Fruit fly (Drosophila melanogaster) whole organism, embryonic: Measurements from ENCODE around the gene CG1764.

Source experiments
- CG11504 ChIP-seq: fragments of 200-800 bp; sonication (Bioruptor generic); optimal IDR thresholded peaks from 3 replicates; lab custom pipeline; 2019; ENCODE audit warnings: missing biosample characterization, mild to moderate bottlenecking, missing genetic modification characterization, moderate library complexity
- CG11560 ChIP-seq: fragments of 200-800 bp; sonication (Bioruptor generic); IDR thresholded peaks from 3 replicates; pipeline ENCODE4 v1.3.6; 2022; ENCODE audit warnings: missing biosample characterization, missing genetic modification characterization
- CG15011 ChIP-seq: fragments of 200-800 bp; sonication (Bioruptor generic); optimal IDR thresholded peaks from 3 replicates; lab custom pipeline; 2018; ENCODE audit warnings: missing biosample characterization, mild to moderate bottlenecking, missing genetic modification characterization
- CG17186 ChIP-seq: fragments of 200-800 bp; sonication (Bioruptor generic); optimal IDR thresholded peaks from 3 replicates; lab custom pipeline; 2017; ENCODE audit warnings: missing biosample characterization, missing genetic modification reagents, missing genetic modification characterization
- CG17568 ChIP-seq: fragments of 200-800 bp; sonication (Bioruptor generic); optimal IDR thresholded peaks from 2 replicates; lab custom pipeline; 2018; ENCODE audit warnings: missing biosample characterization, mild to moderate bottlenecking, missing genetic modification characterization, moderate library complexity
- CG34376 ChIP-seq: fragments of 200-800 bp; sonication (Bioruptor generic); optimal IDR thresholded peaks from 2 replicates; lab custom pipeline; 2018; ENCODE audit warnings: missing biosample characterization, mild to moderate bottlenecking, missing genetic modification characterization
- CG4617 ChIP-seq: fragments of 200-800 bp; sonication (Bioruptor generic); optimal IDR thresholded peaks from 3 replicates; lab custom pipeline; 2016; ENCODE audit warnings: missing biosample characterization, missing genetic modification characterization, borderline replicate concordance
- CG5953 ChIP-seq: fragments of 200-800 bp; sonication (Bioruptor generic); IDR thresholded peaks from 2 replicates; pipeline ENCODE4 v1.3.6; 2022; ENCODE audit warnings: missing biosample characterization, missing genetic modification characterization
- CG6175 ChIP-seq: fragments of 200-800 bp; sonication (Bioruptor generic); IDR thresholded peaks from 3 replicates; pipeline ENCODE4 v1.3.6; 2022; ENCODE audit warnings: missing biosample characterization, missing genetic modification characterization
- CG6254 ChIP-seq: fragments of 200-800 bp; sonication (Bioruptor generic); optimal IDR thresholded peaks from 3 replicates; lab custom pipeline; 2017; ENCODE audit warnings: mild to moderate bottlenecking, missing biosample characterization, missing genetic modification reagents, missing genetic modification characterization
- CG6689 ChIP-seq: fragments of 200-800 bp; sonication (Bioruptor generic); IDR thresholded peaks from 2 replicates; pipeline ENCODE4 v1.3.6; 2022; ENCODE audit warnings: missing biosample characterization, missing genetic modification characterization
- CG6854 ChIP-seq: fragments of 200-800 bp; sonication (Bioruptor generic); optimal IDR thresholded peaks from 3 replicates; lab custom pipeline; 2017; ENCODE audit warnings: missing biosample characterization, mild to moderate bottlenecking, missing genetic modification characterization
- CG8359 ChIP-seq: fragments of 200-800 bp; sonication (Bioruptor generic); optimal IDR thresholded peaks from 2 replicates; lab custom pipeline; 2017; ENCODE audit warnings: missing biosample characterization, mild to moderate bottlenecking, missing genetic modification characterization, borderline replicate concordance
- Dbx ChIP-seq: fragments of 200-800 bp; sonication (Bioruptor generic); IDR thresholded peaks from 3 replicates; pipeline ENCODE4 v1.3.6; 2022; ENCODE audit warnings: missing biosample characterization, missing genetic modification characterization
- Drgx ChIP-seq: fragments of 200-800 bp; sonication (Bioruptor generic); IDR thresholded peaks from 2 replicates; pipeline ENCODE4 v1.3.6; 2022; ENCODE audit warnings: missing biosample characterization, missing genetic modification characterization
- Hey ChIP-seq: fragments of 200-800 bp; sonication (Bioruptor generic); optimal IDR thresholded peaks from 3 replicates; lab custom pipeline; 2018; ENCODE audit warnings: missing biosample characterization, mild to moderate bottlenecking, missing genetic modification characterization
- Hmr ChIP-seq: fragments of 200-800 bp; sonication (Bioruptor generic); optimal IDR thresholded peaks from 3 replicates; lab custom pipeline; 2017; ENCODE audit warnings: mild to moderate bottlenecking, missing biosample characterization, missing genetic modification reagents, missing genetic modification characterization
- MTF-1 ChIP-seq: fragments of 200-800 bp; sonication (Bioruptor generic); optimal IDR thresholded peaks from 2 replicates; lab custom pipeline; 2018; ENCODE audit warnings: missing biosample characterization, mild to moderate bottlenecking, missing genetic modification characterization, borderline replicate concordance
- Med ChIP-seq: fragments of 200-800 bp; sonication (Bioruptor generic); peaks from one replicate; lab custom pipeline; 2016; ENCODE audit warnings: missing biosample characterization, missing genetic modification characterization, mild to moderate bottlenecking, inconsistent platforms, moderate library complexity
- NfI ChIP-seq: fragments of 200-800 bp; sonication (Bioruptor generic); optimal IDR thresholded peaks from 3 replicates; lab custom pipeline; 2018; ENCODE audit warnings: missing biosample characterization, mild to moderate bottlenecking, missing genetic modification characterization, moderate library complexity
- Oaz ChIP-seq: fragments of 200-800 bp; sonication (Bioruptor generic); IDR thresholded peaks from 2 replicates; pipeline ENCODE4 v1.3.6; 2022; ENCODE audit warnings: missing biosample characterization, missing genetic modification characterization
- bsh ChIP-seq, 2 experiments: fragments of 200-800 bp; sonication (Bioruptor generic); optimal IDR thresholded peaks; 2 replicates each; lab custom pipeline; 2017 to 2018; ENCODE audit warnings: mild to moderate bottlenecking in 2 of 2, missing biosample characterization in 2 of 2, missing genetic modification characterization in 2 of 2, moderate library complexity in 1 of 2
- caup ChIP-seq: fragments of 200-800 bp; sonication (Bioruptor generic); optimal IDR thresholded peaks from 3 replicates; lab custom pipeline; 2017; ENCODE audit warnings: missing biosample characterization, mild to moderate bottlenecking, missing genetic modification characterization, moderate library complexity; ENCODE audit not compliant: severe bottlenecking
- cg ChIP-seq: fragments of 200-800 bp; sonication (Bioruptor generic); optimal IDR thresholded peaks from 3 replicates; lab custom pipeline; 2019; ENCODE audit warnings: missing biosample characterization, mild to moderate bottlenecking, missing genetic modification characterization, moderate library complexity
- chn ChIP-seq: fragments of 200-800 bp; sonication (Bioruptor generic); optimal IDR thresholded peaks from 2 replicates; lab custom pipeline; 2016; ENCODE audit warnings: missing biosample characterization, missing genetic modification characterization
- crol ChIP-seq: fragments of 200-800 bp; sonication (Bioruptor generic); IDR thresholded peaks from 2 replicates; pipeline ENCODE4 v1.3.6; 2022; ENCODE audit warnings: missing biosample characterization, missing genetic modification characterization
- esg ChIP-seq: fragments of 200-800 bp; sonication (Bioruptor generic); conservative IDR thresholded peaks from 2 replicates; pipeline ENCODE4 v1.3.6; 2022; ENCODE audit warnings: missing biosample characterization, missing genetic modification characterization
- exex ChIP-seq: fragments of 200-800 bp; sonication (Bioruptor generic); optimal IDR thresholded peaks from 4 replicates; lab custom pipeline; 2018; ENCODE audit warnings: missing biosample characterization, mild to moderate bottlenecking, missing genetic modification characterization, moderate library complexity
- fd3F ChIP-seq: fragments of 200-800 bp; sonication (Bioruptor generic); optimal IDR thresholded peaks from 2 replicates; lab custom pipeline; 2018; ENCODE audit warnings: missing biosample characterization, mild to moderate bottlenecking, missing genetic modification characterization, moderate library complexity
- gem ChIP-seq: fragments of 200-800 bp; sonication (Bioruptor generic); optimal IDR thresholded peaks from 2 replicates; lab custom pipeline; 2019; ENCODE audit warnings: missing biosample characterization, mild to moderate bottlenecking, missing genetic modification characterization, moderate library complexity
- grau ChIP-seq: fragments of 200-800 bp; optimal IDR thresholded peaks from 3 replicates; lab custom pipeline; 2019; ENCODE audit warnings: missing biosample characterization, mild to moderate bottlenecking, missing genetic modification characterization, moderate library complexity
- grn ChIP-seq: fragments of 200-800 bp; sonication (Bioruptor generic); optimal IDR thresholded peaks from 3 replicates; lab custom pipeline; 2017; ENCODE audit warnings: missing biosample characterization, missing genetic modification characterization
- gsb-n ChIP-seq: fragments of 200-800 bp; sonication (Bioruptor generic); optimal IDR thresholded peaks from 3 replicates; lab custom pipeline; 2018; ENCODE audit warnings: missing biosample characterization, mild to moderate bottlenecking, missing genetic modification characterization
- h ChIP-seq: fragments of >200 bp; optimal IDR thresholded peaks from 2 replicates; lab custom pipeline; 2017
- ham ChIP-seq: fragments of 200-800 bp; sonication (Bioruptor generic); IDR thresholded peaks from 2 replicates; pipeline ENCODE4 v1.3.6; 2022; ENCODE audit warnings: missing biosample characterization, missing genetic modification characterization
- mirr ChIP-seq: fragments of 200-800 bp; sonication (Bioruptor generic); optimal IDR thresholded peaks from 3 replicates; lab custom pipeline; 2018; ENCODE audit warnings: missing biosample characterization, mild to moderate bottlenecking, missing genetic modification characterization
- mld ChIP-seq: fragments of 200-800 bp; sonication (Bioruptor generic); IDR thresholded peaks from 3 replicates; pipeline ENCODE4 v1.3.6; 2022; ENCODE audit warnings: missing biosample characterization, missing genetic modification characterization; ENCODE audit not compliant: partially characterized antibody
- nerfin-1 ChIP-seq: fragments of 200-800 bp; sonication (Bioruptor generic); optimal IDR thresholded peaks from 3 replicates; lab custom pipeline; 2019; ENCODE audit warnings: missing biosample characterization, mild to moderate bottlenecking, missing genetic modification characterization, moderate library complexity
- odd ChIP-seq: fragments of 200-800 bp; sonication (Bioruptor generic); optimal IDR thresholded peaks from 2 replicates; lab custom pipeline; 2017; ENCODE audit warnings: missing biosample characterization, mild to moderate bottlenecking, missing genetic modification characterization
- row ChIP-seq: fragments of 200-800 bp; sonication (Bioruptor generic); IDR thresholded peaks from 3 replicates; pipeline ENCODE4 v1.3.6; 2022; ENCODE audit warnings: missing biosample characterization, missing genetic modification characterization
- sens ChIP-seq: fragments of 200-800 bp; sonication (Bioruptor generic); peaks from one replicate; lab custom pipeline; 2016; ENCODE audit warnings: missing biosample characterization, missing genetic modification characterization
- slbo ChIP-seq: fragments of 200-800 bp; sonication (Bioruptor generic); IDR thresholded peaks from 2 replicates; pipeline ENCODE4 v1.3.6; 2022; ENCODE audit warnings: missing biosample characterization, missing genetic modification characterization
- sna ChIP-seq: fragments of 200-800 bp; sonication (Bioruptor generic); IDR thresholded peaks from 2 replicates; pipeline ENCODE4 v1.3.6; 2022; ENCODE audit warnings: missing biosample characterization, missing genetic modification characterization; ENCODE audit not compliant: partially characterized antibody
- vvl ChIP-seq: fragments of 200-800 bp; sonication (Bioruptor generic); IDR thresholded peaks from 2 replicates; pipeline ENCODE4 v1.3.6; 2022; ENCODE audit warnings: missing biosample characterization, missing genetic modification characterization
- zf30C ChIP-seq: fragments of 200-800 bp; sonication (Bioruptor generic); optimal IDR thresholded peaks from 3 replicates; lab custom pipeline; 2018; ENCODE audit warnings: missing biosample characterization, mild to moderate bottlenecking, missing genetic modification characterization

The CG1764 gene

DNA sequence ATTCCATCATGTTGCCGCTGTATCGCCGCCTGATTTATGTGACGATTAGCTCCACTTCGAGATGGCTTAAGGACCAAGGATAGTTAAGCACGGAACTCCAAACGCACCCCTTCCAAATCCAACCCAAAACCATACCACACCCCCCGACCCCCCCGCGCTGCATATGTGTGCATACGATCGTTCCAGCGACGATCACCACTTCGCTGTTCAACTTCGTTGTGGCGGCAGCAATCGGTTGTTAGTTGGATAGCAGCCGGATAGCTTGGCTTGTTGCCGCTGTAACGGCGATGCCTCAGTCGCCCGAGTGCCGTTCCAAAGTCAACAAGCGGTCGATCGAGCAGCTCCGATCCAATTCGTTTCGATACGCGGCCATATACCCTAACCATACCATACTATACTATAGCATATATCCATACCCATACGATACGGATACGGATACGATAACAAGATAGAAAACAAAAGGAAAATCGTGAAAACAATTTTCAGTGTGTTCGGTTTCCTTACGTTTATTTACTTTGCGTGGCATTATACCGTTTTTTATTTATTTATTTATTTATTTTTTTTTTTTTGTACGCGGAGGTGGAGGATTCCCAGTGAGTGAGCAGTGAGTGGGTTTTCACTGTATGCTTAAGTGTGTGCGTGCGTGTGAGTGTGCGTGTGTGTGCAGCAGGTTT lies 12.7 kb upstream of the CG1764 start (continued):
- TF ChIP-seq gsb-n (tag; lab: Kevin White, UChicago), result no peak
- TF ChIP-seq CG6254 (GFP tag; lab: Kevin White, UChicago), result no peak
- 0 out of 2 replicates have a peak, but pooled peaks have one; percentile 18 for TF ChIP-seq CG5953 (GFP tag; lab: Robert Waterston, UW)
- TF ChIP-seq sens (GFP tag; lab: Kevin White, UChicago), result peak; percentile 71
- no peak for TF ChIP-seq Hmr (GFP tag; lab: Kevin White, UChicago)
- TF ChIP-seq CG6854, result no peak
- no peak for TF ChIP-seq CG34376 (GFP tag; lab: Kevin White, UChicago)
- no peak for TF ChIP-seq sna (GFP tag; lab: Robert Waterston, UW)
- no peak for TF ChIP-seq CG8359
- TF ChIP-seq slbo (GFP tag; lab: Robert Waterston, UW), result no peak
- TF ChIP-seq Hey, result no peak
- no peak for TF ChIP-seq grau (tag; lab: Kevin White, UChicago)
- TF ChIP-seq chn, result no peak
- TF ChIP-seq CG6175, result peak; percentile 56; the same call in 1 of the 3 replicates
- TF ChIP-seq CG17568, result no peak
- TF ChIP-seq cg (GFP tag; lab: Kevin White, UChicago), result peak; percentile 39

DNA sequence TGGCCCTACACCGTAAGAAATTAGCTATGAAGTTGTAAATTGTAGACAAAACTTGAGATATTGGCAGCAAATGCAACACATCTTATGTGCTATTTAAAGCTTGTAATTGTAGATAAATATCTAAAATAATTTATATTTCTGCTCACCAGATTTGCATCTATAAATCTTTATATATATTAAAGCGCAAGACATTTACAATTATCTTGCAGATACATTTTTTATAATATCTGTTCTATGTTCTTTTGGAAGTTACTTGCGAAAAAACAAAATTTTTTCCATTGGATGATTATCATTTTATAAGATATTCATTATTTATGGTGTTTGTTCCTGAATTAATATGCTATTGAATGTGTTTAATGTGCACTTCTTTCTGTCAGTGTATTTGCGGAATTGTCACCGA lies 12.1 kb upstream of the CG1764 start:
- TF ChIP-seq Drgx (GFP tag; lab: Robert Waterston, UW) (peak; percentile 15; the same call in 1 of the 2 replicates), bsh (GFP tag; optimal IDR thresholded peaks at IDR 0.05; lab: Kevin White, UChicago) (peak in 1 of 2 experiments; percentile 10), esg (GFP tag; lab: Robert Waterston, UW) (0 out of 2 replicates have a peak, but pooled peaks have one; percentile 7), exex (no peak), NfI (GFP tag; lab: Kevin White, UChicago) (no peak), h (lab: Kevin White, UChicago) (no peak), CG6689 (0 out of 2 replicates have a peak, but pooled peaks have one; percentile 8), zf30C (GFP tag; lab: Kevin White, UChicago) (no peak), CG11504 (tag; lab: Kevin White, UChicago) (peak; percentile 16), odd (GFP tag; lab: Kevin White, UChicago) (no peak), gem (peak; percentile 20), MTF-1 (GFP tag; lab: Kevin White, UChicago) (no peak), vvl (GFP tag; lab: Robert Waterston, UW) (no peak), Med (GFP tag; lab: Kevin White, UChicago) (no peak)

- TF ChIP-seq Oaz (GFP tag; lab: Robert Waterston, UW) (no peak), mirr (peak; percentile 90), nerfin-1 (tag; lab: Kevin White, UChicago) (no peak), Dbx (GFP tag; lab: Robert Waterston, UW) (no peak), caup (GFP tag; lab: Kevin White, UChicago) (peak; percentile 66), exex (peak; percentile 57), CG4617 (GFP tag; lab: Kevin White, UChicago) (no peak), crol (peak; percentile 63), ham (GFP tag; lab: Robert Waterston, UW) (no peak), fd3F (GFP tag; lab: Kevin White, UChicago) (no peak), grau (tag; lab: Kevin White, UChicago) (peak; percentile 52), CG15011 (GFP tag; lab: Kevin White, UChicago) (no peak), mld (GFP tag; lab: Robert Waterston, UW) (no peak), row (GFP tag; lab: Robert Waterston, UW) (0 out of 3 replicates have a peak, but pooled peaks have one; percentile 6), CG11560 (no peak), CG17186 (GFP tag; lab: Kevin White, UChicago) (no peak), Med (GFP tag; lab: Kevin White, UChicago) (peak; percentile 9), grn (peak; percentile 24)
- TF ChIP-seq, all 482 proteins: peak for 8
These were observed 10.9 kb upstream of the CG1764 start for dm6 chrX:13313133-13313532.
